Worm (Caenorhabditis elegans): ENCODE measurements around the gene dhs-5.

The dhs-5 gene

DNA sequence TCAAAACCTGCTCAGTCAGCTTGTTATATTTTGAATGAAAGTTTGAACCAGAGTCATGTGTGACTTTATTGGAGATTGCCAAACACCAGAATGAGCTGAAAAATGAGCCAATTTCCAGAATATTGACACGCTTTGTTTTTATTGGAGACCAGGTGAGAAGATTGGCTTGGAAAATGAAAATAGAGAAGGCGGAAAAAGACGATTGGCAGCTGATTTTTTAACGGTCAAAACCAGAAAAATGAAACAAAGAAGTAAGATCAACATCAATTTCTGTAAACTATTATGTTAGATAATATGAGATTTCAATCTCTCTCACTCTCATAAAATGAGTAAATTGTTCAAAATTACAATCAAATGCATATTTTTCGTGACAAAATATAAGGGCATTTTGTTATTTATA, 20.6 kb upstream of the dhs-5 start, which contains the start of gene srx-114:
Gene srx-114, minus strand, starts transcription at position 101 of the 400 bp plus-strand sequence.
- no peak for TF ChIP-seq pha-4 (tag; optimal IDR thresholded peaks at IDR 0.05)
- TF ChIP-seq lin-26 (GFP tag; IDR thresholded peaks at IDR 0.05) = no peak
- no peak for TF ChIP-seq F10E7.11 (tag; optimal IDR thresholded peaks at IDR 0.05)
- no peak for TF ChIP-seq attf-6 (GFP tag; IDR thresholded peaks at IDR 0.05)
- TF ChIP-seq aptf-3 (GFP tag; IDR thresholded peaks at IDR 0.05) = no peak
- TF ChIP-seq mes-4 (tag; optimal IDR thresholded peaks at IDR 0.05) = no peak
- no peak for TF ChIP-seq dpl-1 (GFP tag; optimal IDR thresholded peaks at IDR 0.05)
- TF ChIP-seq aptf-2 (GFP tag; conservative IDR thresholded peaks at IDR 0.05) = no peak
- no peak for TF ChIP-seq attf-5 (GFP tag; optimal IDR thresholded peaks at IDR 0.05)
- TF ChIP-seq nhr-80 (tag; optimal IDR thresholded peaks at IDR 0.05) = no peak
- TF ChIP-seq lin-35 (GFP tag; optimal IDR thresholded peaks at IDR 0.05) = no peak
- no peak for TF ChIP-seq nhr-27 (tag; optimal IDR thresholded peaks at IDR 0.05)
- TF ChIP-seq rpc-1 (optimal IDR thresholded peaks at IDR 0.05) = no peak
- no peak for TF ChIP-seq rpc-1 (tag; optimal IDR thresholded peaks at IDR 0.05)
- TF ChIP-seq dpff-1 (tag; optimal IDR thresholded peaks at IDR 0.05) = no peak
- no peak for TF ChIP-seq egl-44 (GFP tag; IDR thresholded peaks at IDR 0.05)
- TF ChIP-seq ztf-25 (GFP tag; IDR thresholded peaks at IDR 0.05) = no peak
- TF ChIP-seq fkh-3 (tag; optimal IDR thresholded peaks at IDR 0.05) = no peak
- TF ChIP-seq bed-1 (GFP tag; IDR thresholded peaks at IDR 0.05) = no peak
- TF ChIP-seq Y53F4B.3 (GFP tag; IDR thresholded peaks at IDR 0.05) = no peak

DNA sequence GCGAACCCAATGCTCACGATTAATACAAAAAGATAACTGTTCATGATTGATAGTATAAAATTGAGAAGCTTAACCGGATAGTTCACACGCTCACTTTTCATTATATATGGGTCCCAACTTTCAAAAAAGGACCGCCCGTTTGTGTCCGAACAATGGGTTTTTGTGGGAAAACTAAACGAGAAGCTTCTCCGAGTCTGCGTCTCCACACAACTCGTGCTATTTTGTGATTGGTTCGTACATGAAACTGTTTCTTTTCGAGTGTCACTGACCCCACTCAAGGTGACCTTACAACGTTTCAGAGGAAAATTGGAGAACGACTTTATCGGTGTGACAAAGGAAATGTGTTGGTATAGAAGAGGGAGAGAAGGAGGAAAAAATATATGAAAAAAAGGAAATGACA, 16.8 kb upstream of the dhs-5 start, which contains the start of gene dct-5:
Gene dct-5, minus strand, starts transcription at position 101 of the 400 bp plus-strand sequence.
- no peak for TF ChIP-seq attf-5 (GFP tag; optimal IDR thresholded peaks at IDR 0.05)
- TF ChIP-seq let-526 (GFP tag; IDR thresholded peaks at IDR 0.05) = no peak
- TF ChIP-seq Y53G8AR.9 (GFP tag; conservative IDR thresholded peaks at IDR 0.05) = no peak
- TF ChIP-seq athp-1 (tag; optimal IDR thresholded peaks at IDR 0.05) = no peak
- no peak for TF ChIP-seq hlh-26 (GFP tag; conservative IDR thresholded peaks at IDR 0.05)
- no peak for TF ChIP-seq gei-17 (GFP tag; optimal IDR thresholded peaks at IDR 0.05)
- TF ChIP-seq pha-4 (tag; optimal IDR thresholded peaks at IDR 0.05) = no peak
- no peak for TF ChIP-seq rpc-1 (optimal IDR thresholded peaks at IDR 0.05)
- TF ChIP-seq rpc-1 (tag; optimal IDR thresholded peaks at IDR 0.05) = no peak
- no peak for TF ChIP-seq T07F8.4 (tag; optimal IDR thresholded peaks at IDR 0.05)
- no peak for TF ChIP-seq Y79H2A.3 (GFP tag; conservative IDR thresholded peaks at IDR 0.05)
- TF ChIP-seq ceh-40 (GFP tag; IDR thresholded peaks at IDR 0.05) = no peak
- TF ChIP-seq Y53F4B.3 (GFP tag; IDR thresholded peaks at IDR 0.05) = no peak
- no peak for TF ChIP-seq B0035.1 (tag; optimal IDR thresholded peaks at IDR 0.05)
- no peak for TF ChIP-seq F37B4.10 (GFP tag; IDR thresholded peaks at IDR 0.05)
- no peak for TF ChIP-seq ztf-3 (GFP tag; optimal IDR thresholded peaks at IDR 0.05)
- no peak for TF ChIP-seq hmg-20 (GFP tag; IDR thresholded peaks at IDR 0.05)
- no peak for TF ChIP-seq cebp-2 (GFP tag; IDR thresholded peaks at IDR 0.05)

DNA sequence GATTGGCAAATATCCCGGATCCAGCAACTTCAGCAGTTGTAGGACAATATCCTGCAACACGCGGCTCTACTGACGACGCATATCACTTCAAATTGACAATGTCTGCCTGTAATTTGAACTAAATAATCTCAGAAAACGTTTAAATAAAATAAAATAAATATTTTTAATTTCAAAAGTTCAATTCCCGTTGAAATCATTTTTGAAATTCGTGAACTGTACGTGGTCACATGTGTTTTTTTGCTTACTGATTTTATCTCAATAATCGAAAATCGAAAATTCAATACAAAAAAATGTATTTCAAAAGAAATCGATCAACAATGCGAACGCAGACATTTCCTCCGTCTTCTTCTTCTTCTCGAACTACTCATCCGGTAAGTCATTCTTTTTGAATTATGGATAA, 16.1 kb upstream of the dhs-5 start, which contains the start of gene F07F6.1:
Gene F07F6.1, plus strand, starts transcription at position 301 of the 400 bp plus-strand sequence.
- TF ChIP-seq madf-8 (GFP tag; conservative IDR thresholded peaks at IDR 0.05) = no peak
- TF ChIP-seq rcor-1 (GFP tag; IDR thresholded peaks at IDR 0.05) = no peak
- TF ChIP-seq mes-4 (tag; optimal IDR thresholded peaks at IDR 0.05) = no peak
- no peak for TF ChIP-seq akir-1 (GFP tag; optimal IDR thresholded peaks at IDR 0.05)
- no peak for TF ChIP-seq nhr-27 (tag; optimal IDR thresholded peaks at IDR 0.05)
- no peak for TF ChIP-seq nfya-1 (tag; optimal IDR thresholded peaks at IDR 0.05; ENCODE audit: borderline replicate concordance, insufficient read depth)
- no peak for TF ChIP-seq ceh-27 (GFP tag; optimal IDR thresholded peaks at IDR 0.05)
- TF ChIP-seq lag-1 (GFP tag; IDR thresholded peaks at IDR 0.05) = no peak
- TF ChIP-seq F33H1.4 (GFP tag; IDR thresholded peaks at IDR 0.05) = no peak
- no peak for TF ChIP-seq hmg-1.2 (GFP tag; IDR thresholded peaks at IDR 0.05)
- TF ChIP-seq egrh-3 (GFP tag; IDR thresholded peaks at IDR 0.05) = no peak
- no peak for TF ChIP-seq K12H6.12 (tag; optimal IDR thresholded peaks at IDR 0.05)
- no peak for TF ChIP-seq K11D2.4 (GFP tag; IDR thresholded peaks at IDR 0.05)
- TF ChIP-seq ets-4 (GFP tag; optimal IDR thresholded peaks at IDR 0.05) = no peak
- no peak for TF ChIP-seq F55B11.4 (tag; optimal IDR thresholded peaks at IDR 0.05; ENCODE audit: borderline replicate concordance, insufficient read depth)
- TF ChIP-seq ztf-26 (tag; optimal IDR thresholded peaks at IDR 0.05) = no peak
- no peak for TF ChIP-seq ZK185.1 (tag; optimal IDR thresholded peaks at IDR 0.05; ENCODE audit: poor library complexity, severe bottlenecking)
- TF ChIP-seq mxl-1 (tag; optimal IDR thresholded peaks at IDR 0.05) = no peak
